Fruit fly (Drosophila melanogaster) whole organism, embryonic: ENCODE measurements around the gene Arp8.
A peak's percentile ranks its signal among the peaks of the same experiment; 100 is the strongest.

ENCODE experiments used
- CG10267 ChIP-seq: fragments of 200-800 bp; sonication (Bioruptor generic); optimal IDR thresholded peaks from 2 replicates; lab custom pipeline; 2018; ENCODE audit warnings: missing biosample characterization, mild to moderate bottlenecking, missing genetic modification characterization, moderate library complexity
- CG10274 ChIP-seq: fragments of 200-800 bp; sonication (Bioruptor generic); optimal IDR thresholded peaks from 3 replicates; lab custom pipeline; 2017; ENCODE audit warnings: missing biosample characterization, mild to moderate bottlenecking, missing genetic modification characterization
- CG10543 ChIP-seq: fragments of 200-800 bp; sonication (Bioruptor generic); optimal IDR thresholded peaks from 3 replicates; lab custom pipeline; 2017; ENCODE audit warnings: missing biosample characterization, mild to moderate bottlenecking, missing genetic modification characterization, moderate library complexity
- CG10979 ChIP-seq: fragments of 200-800 bp; sonication (Bioruptor generic); optimal IDR thresholded peaks from 2 replicates; lab custom pipeline; 2018; ENCODE audit warnings: missing biosample characterization, mild to moderate bottlenecking, missing genetic modification characterization, moderate library complexity
- CG11504 ChIP-seq: fragments of 200-800 bp; sonication (Bioruptor generic); optimal IDR thresholded peaks from 3 replicates; lab custom pipeline; 2019; ENCODE audit warnings: missing biosample characterization, mild to moderate bottlenecking, missing genetic modification characterization, moderate library complexity
- CG11696 ChIP-seq: fragments of 200-800 bp; sonication (Bioruptor generic); IDR thresholded peaks from 2 replicates; pipeline ENCODE4 v1.3.6; 2022; ENCODE audit warnings: missing biosample characterization, missing genetic modification characterization
- CG13123 ChIP-seq: fragments of 200-800 bp; sonication (Bioruptor generic); optimal IDR thresholded peaks from 2 replicates; lab custom pipeline; 2016; ENCODE audit warnings: missing biosample characterization, missing genetic modification characterization
- CG14014 ChIP-seq: fragments of 200-800 bp; sonication (Bioruptor generic); IDR thresholded peaks from 2 replicates; pipeline ENCODE4 v1.3.6; 2022; ENCODE audit warnings: missing biosample characterization, missing genetic modification characterization
- CG15479 ChIP-seq: fragments of 200-800 bp; sonication (Bioruptor generic); optimal IDR thresholded peaks from 3 replicates; lab custom pipeline; 2019; ENCODE audit warnings: missing biosample characterization, mild to moderate bottlenecking, missing genetic modification characterization, moderate library complexity
- CG17328 ChIP-seq: fragments of 200-800 bp; sonication (Bioruptor generic); IDR thresholded peaks from 2 replicates; pipeline ENCODE4 v1.3.6; 2022; ENCODE audit warnings: missing biosample characterization, missing genetic modification characterization
- CG1792 ChIP-seq: fragments of 200-800 bp; sonication (Bioruptor generic); optimal IDR thresholded peaks from 2 replicates; lab custom pipeline; 2016; ENCODE audit warnings: missing biosample characterization, missing genetic modification characterization
- CG18011 ChIP-seq: fragments of 200-800 bp; sonication (Bioruptor generic); optimal IDR thresholded peaks from 2 replicates; lab custom pipeline; 2017; ENCODE audit warnings: missing biosample characterization, missing genetic modification characterization, mild to moderate bottlenecking, moderate library complexity, missing genotype
- CG1832 ChIP-seq: fragments of 200-800 bp; sonication (Bioruptor generic); optimal IDR thresholded peaks from 2 replicates; lab custom pipeline; 2017; ENCODE audit warnings: missing biosample characterization, mild to moderate bottlenecking, missing genetic modification characterization, inconsistent platforms
- CG30431 ChIP-seq: fragments of 200-800 bp; sonication (Bioruptor generic); optimal IDR thresholded peaks from 2 replicates; lab custom pipeline; 2017; ENCODE audit warnings: missing biosample characterization, missing genetic modification characterization
- CG33213 ChIP-seq: fragments of 200-800 bp; sonication (Bioruptor generic); optimal IDR thresholded peaks from 3 replicates; lab custom pipeline; 2016; ENCODE audit warnings: missing biosample characterization, missing genetic modification characterization
- CG3838 ChIP-seq: fragments of 200-800 bp; sonication (Bioruptor generic); optimal IDR thresholded peaks from 3 replicates; lab custom pipeline; 2016; ENCODE audit warnings: missing biosample characterization, missing genetic modification characterization
- CG4617 ChIP-seq: fragments of 200-800 bp; sonication (Bioruptor generic); optimal IDR thresholded peaks from 3 replicates; lab custom pipeline; 2016; ENCODE audit warnings: missing biosample characterization, missing genetic modification characterization, borderline replicate concordance
- CG7745 ChIP-seq: fragments of 200-800 bp; sonication (Bioruptor generic); optimal IDR thresholded peaks from 2 replicates; lab custom pipeline; 2018; ENCODE audit warnings: missing biosample characterization, mild to moderate bottlenecking, missing genetic modification characterization, moderate library complexity
- CG9437 ChIP-seq: fragments of 200-800 bp; sonication (Bioruptor generic); optimal IDR thresholded peaks from 2 replicates; lab custom pipeline; 2018; ENCODE audit warnings: missing biosample characterization, mild to moderate bottlenecking, missing genetic modification characterization
- CG9609 ChIP-seq: fragments of 200-800 bp; sonication (Bioruptor generic); optimal IDR thresholded peaks from 3 replicates; lab custom pipeline; 2016; ENCODE audit warnings: missing biosample characterization, missing genetic modification characterization
- CG9727 ChIP-seq: fragments of 200-800 bp; sonication (Bioruptor generic); optimal IDR thresholded peaks from 3 replicates; lab custom pipeline; 2017; ENCODE audit warnings: missing biosample characterization, mild to moderate bottlenecking, missing genetic modification characterization
- Fer2 ChIP-seq: fragments of 200-800 bp; sonication (Bioruptor generic); optimal IDR thresholded peaks from 2 replicates; lab custom pipeline; 2018; ENCODE audit warnings: missing biosample characterization, mild to moderate bottlenecking, missing genetic modification characterization, moderate library complexity
- Gug ChIP-seq: fragments of 200-800 bp; sonication (Bioruptor generic); IDR thresholded peaks from 4 replicates; pipeline ENCODE4 v1.3.6; 2022; ENCODE audit warnings: missing biosample characterization, missing genetic modification characterization
- HLH4C ChIP-seq: fragments of 200-800 bp; sonication (Bioruptor generic); IDR thresholded peaks from 3 replicates; pipeline ENCODE4 v1.3.6; 2022; ENCODE audit warnings: missing biosample characterization, missing genetic modification characterization; ENCODE audit not compliant: partially characterized antibody
- Hr78 ChIP-seq, 2 experiments: fragments of 200-800 bp in 1 of 2; fragments of >200 bp in 1 of 2; sonication (Bioruptor generic) in 1 of 2; optimal IDR thresholded peaks; 2 replicates each; lab custom pipeline; 2017 to 2019; ENCODE audit warnings: missing biosample characterization in 2 of 2, missing genetic modification characterization in 2 of 2, mild to moderate bottlenecking in 1 of 2, moderate library complexity in 1 of 2
- NFAT ChIP-seq: fragments of 200-800 bp; sonication (Bioruptor generic); IDR thresholded peaks from 2 replicates; pipeline ENCODE4 v1.3.6; 2022; ENCODE audit warnings: missing biosample characterization, missing genetic modification characterization
- Ssrp ChIP-seq: fragments of 200-800 bp; sonication (Bioruptor generic); optimal IDR thresholded peaks from 2 replicates; lab custom pipeline; 2018; ENCODE audit warnings: missing biosample characterization, mild to moderate bottlenecking, missing genetic modification characterization, moderate library complexity
- Trl ChIP-seq, 3 experiments: fragments of >200 bp in 2 of 3; fragments of 200-800 bp in 1 of 3; sonication (Bioruptor generic) in 1 of 3; optimal IDR thresholded peaks; 2 replicates in 1 of 3; 3 replicates in 2 of 3; lab custom pipeline; 2016 to 2017; ENCODE audit warnings: missing biosample characterization in 1 of 3, missing genetic modification characterization in 1 of 3
- ash1 ChIP-seq: fragments of 200-800 bp; sonication (Bioruptor generic); optimal IDR thresholded peaks from 2 replicates; lab custom pipeline; 2018; ENCODE audit warnings: missing biosample characterization, mild to moderate bottlenecking, missing genetic modification characterization
- az2 ChIP-seq: fragments of 200-800 bp; sonication (Bioruptor generic); optimal IDR thresholded peaks from 3 replicates; lab custom pipeline; 2016; ENCODE audit warnings: missing biosample characterization, missing genetic modification characterization
- bigmax ChIP-seq: fragments of 200-800 bp; sonication (Bioruptor generic); optimal IDR thresholded peaks from 2 replicates; lab custom pipeline; 2018; ENCODE audit warnings: missing biosample characterization, mild to moderate bottlenecking, missing genetic modification characterization
- bsh ChIP-seq, 2 experiments: fragments of 200-800 bp; sonication (Bioruptor generic); optimal IDR thresholded peaks; 2 replicates each; lab custom pipeline; 2017 to 2018; ENCODE audit warnings: mild to moderate bottlenecking in 2 of 2, missing biosample characterization in 2 of 2, missing genetic modification characterization in 2 of 2, moderate library complexity in 1 of 2
- chif ChIP-seq, 2 experiments: fragments of 200-800 bp; sonication (Bioruptor generic); optimal IDR thresholded peaks; 3 replicates each; lab custom pipeline; 2016; ENCODE audit warnings: missing biosample characterization in 2 of 2, missing genetic modification characterization in 2 of 2
- da ChIP-seq: fragments of 200-800 bp; sonication (Bioruptor generic); optimal IDR thresholded peaks from 2 replicates; lab custom pipeline; 2016; ENCODE audit warnings: missing biosample characterization, missing genetic modification characterization
- dmrt11E ChIP-seq: fragments of 200-800 bp; sonication (Bioruptor generic); optimal IDR thresholded peaks from 3 replicates; lab custom pipeline; 2018; ENCODE audit warnings: missing biosample characterization, mild to moderate bottlenecking, missing genetic modification characterization, moderate library complexity
- emc ChIP-seq: fragments of 200-800 bp; sonication (Bioruptor generic); optimal IDR thresholded peaks from 2 replicates; lab custom pipeline; 2016; ENCODE audit warnings: missing biosample characterization, missing genetic modification characterization
- eve ChIP-seq, 2 experiments: fragments of >200 bp; optimal IDR thresholded peaks; 2 replicates each; lab custom pipeline; 2017; ENCODE audit warnings: missing biosample characterization in 2 of 2, missing genetic modification characterization in 2 of 2
- exex ChIP-seq: fragments of 200-800 bp; sonication (Bioruptor generic); optimal IDR thresholded peaks from 4 replicates; lab custom pipeline; 2018; ENCODE audit warnings: missing biosample characterization, mild to moderate bottlenecking, missing genetic modification characterization, moderate library complexity
- kah ChIP-seq: fragments of 200-800 bp; sonication (Bioruptor generic); optimal IDR thresholded peaks from 2 replicates; lab custom pipeline; 2018; ENCODE audit warnings: missing biosample characterization, mild to moderate bottlenecking, missing genetic modification characterization
- kay ChIP-seq: fragments of 200-800 bp; sonication (Bioruptor generic); optimal IDR thresholded peaks from 2 replicates; lab custom pipeline; 2016; ENCODE audit warnings: missing biosample characterization, missing genetic modification characterization
- row ChIP-seq: fragments of 200-800 bp; sonication (Bioruptor generic); IDR thresholded peaks from 3 replicates; pipeline ENCODE4 v1.3.6; 2022; ENCODE audit warnings: missing biosample characterization, missing genetic modification characterization
- sc ChIP-seq, 3 experiments: fragments of >200 bp in 2 of 3; fragments of 200-800 bp in 1 of 3; sonication (Bioruptor generic) in 1 of 3; optimal IDR thresholded peaks; 2 replicates in 2 of 3; 3 replicates in 1 of 3; lab custom pipeline; 2017; ENCODE audit warnings: mild to moderate bottlenecking in 1 of 3, missing biosample characterization in 1 of 3, missing genetic modification characterization in 1 of 3, missing genetic modification reagents in 1 of 3
- sd ChIP-seq: fragments of 200-800 bp; sonication (Bioruptor generic); optimal IDR thresholded peaks from 3 replicates; lab custom pipeline; 2018; ENCODE audit warnings: missing biosample characterization, mild to moderate bottlenecking, missing genetic modification characterization, moderate library complexity
- tap ChIP-seq: fragments of 200-800 bp; optimal IDR thresholded peaks from 3 replicates; lab custom pipeline; 2019; ENCODE audit warnings: missing biosample characterization, mild to moderate bottlenecking, missing genetic modification characterization, moderate library complexity
- tll ChIP-seq, 2 experiments: fragments of 200-800 bp in 1 of 2; fragments of >200 bp in 1 of 2; sonication (Bioruptor generic) in 1 of 2; optimal IDR thresholded peaks; 2 replicates each; lab custom pipeline; 2017 to 2019; ENCODE audit warnings: missing biosample characterization in 2 of 2, missing genetic modification characterization in 2 of 2, mild to moderate bottlenecking in 1 of 2, moderate library complexity in 1 of 2
- unc-4 ChIP-seq: fragments of 200-800 bp; sonication (Bioruptor generic); IDR thresholded peaks from 2 replicates; pipeline ENCODE4 v1.3.6; 2022; ENCODE audit warnings: missing biosample characterization, missing genetic modification characterization; ENCODE audit not compliant: partially characterized antibody
- vnd ChIP-seq: fragments of 200-800 bp; sonication (Bioruptor generic); IDR thresholded peaks from 3 replicates; pipeline ENCODE4 v1.3.6; 2022; ENCODE audit warnings: missing biosample characterization, missing genetic modification characterization; ENCODE audit not compliant: partially characterized antibody

The Arp8 gene

dm6 chrX:17886449-17887207 is 26.0 kb upstream of the Arp8 start (continued):
- TF ChIP-seq ash1 (no peak), CG10274 (GFP tag; lab: Kevin White, UChicago) (no peak), CG17328 (no peak), vnd (GFP tag; lab: Robert Waterston, UW) (no peak), az2 (GFP tag; lab: Kevin White, UChicago) (no peak), CG9609 (no peak), CG15479 (no peak), CG14014 (GFP tag; lab: Robert Waterston, UW) (no peak), sc (optimal IDR thresholded peaks at IDR 0.05; lab: Kevin White, UChicago) (no peak), sc (GFP tag; optimal IDR thresholded peaks at IDR 0.05; lab: Kevin White, UChicago) (no peak), exex (tag; lab: Kevin White, UChicago) (no peak), Fer2 (tag; lab: Kevin White, UChicago) (no peak), CG10979 (tag; lab: Kevin White, UChicago) (no peak), eve (GFP tag; optimal IDR thresholded peaks at IDR 0.05; lab: Kevin White, UChicago) (no peak), CG7745 (no peak), Trl (optimal IDR thresholded peaks at IDR 0.05; lab: Kevin White, UChicago) (peak; percentile 52 to 87), Trl (GFP tag; optimal IDR thresholded peaks at IDR 0.05; lab: Kevin White, UChicago) (peak; percentile 18), Hr78 (GFP tag; optimal IDR thresholded peaks at IDR 0.05; lab: Kevin White, UChicago) (no peak), bsh (GFP tag; optimal IDR thresholded peaks at IDR 0.05; lab: Kevin White, UChicago) (peak in 1 of 2 experiments; percentile 81), CG10267 (tag; lab: Kevin White, UChicago) (no peak), CG11504 (tag; lab: Kevin White, UChicago) (peak; percentile 23), tll (GFP tag; optimal IDR thresholded peaks at IDR 0.05; lab: Kevin White, UChicago) (no peak), CG9437 (GFP tag; lab: Kevin White, UChicago) (no peak), da (GFP tag; lab: Kevin White, UChicago) (no peak), tap (tag; lab: Kevin White, UChicago) (no peak), CG4617 (GFP tag; lab: Kevin White, UChicago) (peak; percentile 12), kay (no peak), CG33213 (no peak), unc-4 (no peak), emc (no peak), HLH4C (no peak), CG13123 (GFP tag; lab: Kevin White, UChicago) (no peak), CG11696 (GFP tag; lab: Robert Waterston, UW) (no peak), Ssrp (tag; lab: Kevin White, UChicago) (no peak), chif (GFP tag; optimal IDR thresholded peaks at IDR 0.05; lab: Kevin White, UChicago) (no peak), kah (GFP tag; lab: Kevin White, UChicago) (no peak), bigmax (peak; percentile 79), dmrt11E (no peak), CG3838 (GFP tag; lab: Kevin White, UChicago) (no peak), CG18011 (GFP tag; lab: Kevin White, UChicago) (no peak), CG30431 (no peak), CG10543 (GFP tag; lab: Kevin White, UChicago) (no peak), sd (peak; percentile 11), Gug (GFP tag; lab: Robert Waterston, UW) (no peak), CG1832 (peak; percentile 48), NFAT (peak; percentile 33; the same call in 1 of the 2 replicates), CG1792 (GFP tag; lab: Kevin White, UChicago) (no peak), CG9727 (GFP tag; lab: Kevin White, UChicago) (no peak), row (no peak)
